Fruit fly (Drosophila melanogaster) whole organism, larva: ENCODE results near the gene Liprin-alpha.

Experiments
- noc ChIP-seq: fragments of 200-800 bp; sonication (Bioruptor generic); optimal IDR thresholded peaks from 3 replicates; lab custom pipeline; 2019; ENCODE audit warnings: missing biosample characterization, mild to moderate bottlenecking, missing genetic modification characterization, moderate library complexity

The Liprin-alpha gene

DNA sequence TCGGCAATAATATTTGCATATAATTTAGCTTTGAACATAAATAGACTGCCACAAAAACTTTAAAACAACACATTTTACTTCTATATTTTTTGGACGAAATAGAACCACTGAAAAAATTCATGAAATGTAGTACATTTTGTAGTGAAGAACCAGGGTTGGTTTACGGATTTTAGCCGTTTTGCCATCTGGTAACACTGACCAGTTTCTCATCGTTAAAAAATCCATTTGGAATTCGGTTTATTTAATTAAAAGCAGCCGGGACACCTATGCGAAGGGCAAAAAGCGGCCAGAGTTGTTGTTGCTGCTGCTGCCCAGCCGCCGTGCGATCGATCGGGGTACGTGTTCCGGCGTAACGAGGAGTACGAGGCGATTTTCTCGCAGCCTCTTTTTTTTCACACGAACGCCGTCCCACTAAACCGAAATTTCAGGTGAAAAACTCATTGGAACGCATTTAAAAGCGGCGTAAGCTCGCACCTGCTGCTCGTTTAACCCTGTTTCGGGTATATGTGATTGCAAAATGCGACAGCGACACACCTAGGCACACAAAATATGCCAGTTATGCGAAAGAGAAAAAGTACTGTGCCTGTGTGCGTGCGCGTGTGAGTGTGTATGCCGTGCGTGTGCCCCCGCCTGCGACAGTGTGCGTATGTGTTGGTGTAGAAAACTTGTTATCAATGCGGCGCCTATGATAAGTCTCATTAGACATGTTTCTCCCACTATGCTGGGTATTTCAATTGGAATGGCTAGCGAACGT is at the start of gene Liprin-alpha:
Gene Liprin-alpha (plus strand): TSS at position 154 of the 754 bp plus-strand sequence.
- no peak for TF ChIP-seq noc (tag; lab: Kevin White, UChicago)

DNA sequence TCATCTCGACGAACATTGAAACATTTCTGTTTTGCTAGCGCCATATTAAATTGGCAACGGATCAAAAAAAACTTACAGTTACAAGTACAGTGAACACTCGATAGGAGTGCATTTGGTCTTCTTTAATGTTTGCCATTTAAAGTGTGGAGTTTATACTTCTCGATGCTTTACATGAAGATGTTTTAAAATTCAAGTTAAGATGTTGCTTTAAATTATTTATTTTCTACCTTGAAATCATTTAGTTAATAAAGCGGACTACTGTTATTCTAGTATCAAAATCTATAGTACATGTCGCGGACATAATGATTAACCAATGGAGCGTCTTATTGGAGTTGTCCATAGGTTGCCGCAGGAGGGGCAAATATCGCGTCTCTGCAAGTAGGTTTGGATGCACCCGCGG is 47.2 kb upstream of the Liprin-alpha start, which contains the start of gene cort:
Gene cort (minus strand): TSS at position 101 of the 400 bp plus-strand sequence.
- no peak for TF ChIP-seq noc (tag; lab: Kevin White, UChicago)

DNA sequence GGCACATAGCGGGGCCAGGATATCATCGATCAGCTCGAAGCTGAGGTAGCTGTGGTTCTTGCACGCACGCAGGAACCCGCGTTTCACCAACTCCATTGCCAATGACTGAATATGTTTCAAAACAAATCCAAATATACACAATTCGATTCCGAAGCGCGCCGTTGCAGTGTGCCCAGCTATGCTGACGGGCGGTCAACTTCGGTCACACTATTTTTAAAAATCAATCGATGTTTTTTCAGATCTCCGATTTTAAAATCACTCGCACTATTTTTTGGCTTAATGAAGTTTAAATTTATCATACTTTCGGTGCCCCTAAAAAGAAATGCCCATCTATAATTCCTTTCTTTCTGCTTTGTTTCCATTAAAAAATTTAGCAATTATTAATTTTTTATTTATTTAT is 46.2 kb upstream of the Liprin-alpha start, which contains the start of gene Nse1:
Gene Nse1 (minus strand): TSS at position 173 of the 400 bp plus-strand sequence.
- no peak for TF ChIP-seq noc (tag; lab: Kevin White, UChicago)

DNA sequence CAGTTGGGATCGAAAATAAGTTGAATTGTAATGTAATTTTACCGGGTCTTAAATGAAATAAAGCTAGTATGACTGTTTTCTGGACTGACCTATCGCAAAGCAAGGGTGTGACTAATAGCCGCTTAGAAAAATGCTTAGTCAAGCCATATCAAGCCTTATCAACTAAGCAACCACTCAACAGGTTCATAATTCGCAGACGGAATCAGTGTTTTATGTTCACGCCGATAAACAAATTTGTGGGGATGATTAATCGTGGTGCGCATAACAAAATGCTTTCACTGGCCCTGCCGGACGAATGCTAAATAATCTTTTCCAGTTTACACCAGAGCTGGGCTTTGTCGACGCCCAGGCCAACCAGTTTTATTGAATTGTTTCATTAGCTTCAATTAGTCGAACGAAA is 40.8 kb upstream of the Liprin-alpha start:
- TF ChIP-seq noc (tag; lab: Kevin White, UChicago) = peak; percentile 47

DNA sequence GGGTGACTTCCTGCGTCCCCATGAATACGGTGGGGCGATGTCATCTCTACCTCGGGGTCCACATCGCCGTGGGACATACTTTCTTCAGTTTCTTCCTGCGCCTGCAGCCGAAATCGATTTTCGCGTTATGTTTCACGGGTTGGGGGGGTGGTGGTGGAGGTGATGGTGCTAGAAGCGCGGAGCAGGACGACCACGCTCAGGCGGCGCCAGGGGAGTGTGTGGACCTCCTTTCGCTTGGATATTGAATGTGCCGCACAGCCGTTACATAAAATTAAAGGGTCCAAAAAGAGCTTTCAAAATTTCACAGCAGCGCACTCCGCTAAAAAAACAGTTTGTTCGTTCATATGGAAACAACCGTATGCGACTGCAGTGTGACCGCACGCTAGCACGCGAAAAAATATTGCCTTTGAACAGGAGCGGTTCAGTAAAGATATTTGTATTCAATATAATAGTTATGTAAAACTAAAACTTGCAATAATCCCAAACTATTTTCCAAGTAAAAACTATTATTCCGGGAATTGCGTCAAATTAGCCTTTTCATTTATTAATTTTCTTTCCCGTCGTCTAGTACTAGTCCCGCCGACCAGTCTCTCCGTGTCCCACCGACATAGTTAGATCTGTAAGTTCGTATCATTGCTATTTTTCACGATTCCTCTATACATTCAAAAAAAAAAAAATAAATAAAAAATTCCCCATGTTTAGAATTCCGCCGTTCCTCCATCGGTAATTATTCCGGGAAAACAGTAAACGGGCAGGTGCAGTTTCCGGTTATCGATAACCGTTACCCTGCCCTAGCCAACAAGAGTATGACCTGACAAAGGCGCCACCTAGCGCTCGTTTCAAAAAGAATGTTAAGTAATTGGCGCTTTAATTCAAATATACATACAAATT is 39.5 kb upstream of the Liprin-alpha start, which contains the start of gene Nhe3:
Gene Nhe3 (minus strand): TSS at position 373 of the 891 bp plus-strand sequence.
- TF ChIP-seq noc (tag; lab: Kevin White, UChicago) = peak; percentile 61

DNA sequence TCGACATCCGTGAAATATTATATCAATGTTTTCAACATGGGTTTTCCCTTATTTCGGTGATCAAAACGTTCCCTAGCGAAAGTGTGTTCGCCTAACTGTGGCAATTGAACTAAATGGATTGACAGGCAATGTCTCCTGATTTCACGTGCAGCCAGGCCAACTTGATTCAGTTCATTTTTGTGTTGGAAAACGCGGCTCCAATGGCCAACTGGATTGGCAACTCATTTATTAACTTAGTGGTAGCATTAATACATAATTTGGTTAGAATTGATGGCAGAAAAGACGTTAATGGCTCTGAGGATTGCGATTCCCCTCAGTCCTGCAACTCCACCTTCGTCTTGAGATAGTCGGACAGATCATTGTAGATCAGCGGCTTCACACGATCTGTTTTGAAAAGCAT is 37.1 kb upstream of the Liprin-alpha start, which contains the start of gene CG11327:
Gene CG11327 (minus strand): TSS at position 101 of the 400 bp plus-strand sequence.
- no peak for TF ChIP-seq noc (tag; lab: Kevin White, UChicago)

DNA sequence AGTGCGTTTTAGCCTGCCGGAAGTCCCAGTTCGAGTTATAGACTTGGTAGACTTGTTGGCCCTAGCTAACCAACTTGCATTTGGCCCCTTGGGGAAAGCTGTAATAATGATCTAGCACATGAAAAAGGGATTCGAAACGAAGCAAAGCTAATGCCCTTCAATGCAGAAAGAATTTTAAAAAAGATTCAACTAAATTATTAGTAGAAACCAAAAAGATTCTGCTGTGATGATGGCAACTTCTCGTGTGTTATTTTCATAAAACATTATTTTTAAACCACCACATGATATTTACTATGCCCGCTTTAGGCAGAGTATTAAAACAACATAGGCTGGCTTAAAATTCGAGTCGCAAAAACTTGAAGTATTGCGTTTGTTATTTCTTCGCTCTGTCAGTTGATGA is 31.7 kb upstream of the Liprin-alpha start:
- TF ChIP-seq noc (tag; lab: Kevin White, UChicago) = no peak

DNA sequence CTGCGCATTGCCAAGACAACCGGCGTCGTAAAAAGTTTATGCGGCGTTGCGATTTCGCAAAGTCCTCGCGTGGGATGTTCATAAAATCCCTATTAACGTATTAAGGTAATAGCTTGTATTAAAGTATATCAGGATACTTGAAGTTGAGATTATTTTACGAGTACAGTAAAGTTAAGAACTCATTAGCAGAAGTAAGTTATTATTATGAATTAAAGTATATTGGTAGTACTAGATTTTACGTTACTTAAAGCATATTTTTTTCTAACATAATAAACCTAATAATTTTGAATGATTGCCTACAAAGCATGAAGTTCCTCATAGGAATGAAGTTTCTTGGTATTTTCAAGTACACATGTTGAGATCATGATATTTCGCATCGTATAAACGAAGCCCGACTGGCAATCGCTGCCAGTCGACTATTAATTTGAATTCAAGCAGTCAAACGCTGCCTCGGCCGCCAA is 29.9 kb upstream of the Liprin-alpha start:
- TF ChIP-seq noc (tag; lab: Kevin White, UChicago) = peak; percentile 48

DNA sequence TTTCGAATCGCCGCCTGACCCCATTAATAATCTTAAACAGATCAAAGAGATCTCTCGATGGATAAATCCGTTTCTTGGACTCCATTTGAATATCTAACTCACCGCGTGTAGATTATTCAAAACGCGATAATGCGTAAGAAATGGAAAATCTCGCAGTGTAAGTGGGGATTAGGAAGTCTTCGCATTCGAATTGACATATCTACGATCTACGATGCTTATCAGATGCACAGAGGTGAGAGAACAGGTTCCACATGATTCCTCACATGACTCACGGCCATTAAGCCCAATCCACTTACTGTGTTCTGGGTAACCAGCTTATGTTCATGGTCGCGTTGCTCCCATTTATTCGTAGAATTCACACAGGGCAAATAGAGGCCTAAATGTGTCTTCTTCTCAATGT is 27.5 kb upstream of the Liprin-alpha start:
- no peak for TF ChIP-seq noc (tag; lab: Kevin White, UChicago)

DNA sequence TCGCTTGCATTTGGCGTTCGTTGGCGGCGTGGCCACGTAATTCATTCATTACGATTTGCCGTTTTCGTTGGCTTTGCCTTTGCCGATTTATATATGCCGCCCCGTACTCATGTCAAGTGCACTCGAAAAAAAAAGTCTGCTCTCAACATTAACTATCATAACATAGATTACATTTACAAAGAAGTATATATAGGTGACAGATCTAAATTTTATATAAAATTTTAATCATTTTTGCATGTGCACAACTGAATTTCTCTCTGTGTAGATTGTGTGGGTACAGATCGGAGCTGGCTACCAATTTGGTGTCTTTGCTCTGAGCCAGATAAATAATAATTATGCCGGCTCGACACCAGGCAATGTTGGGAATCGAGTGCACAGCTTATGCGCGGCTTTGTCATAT is 25.3 kb upstream of the Liprin-alpha start:
- TF ChIP-seq noc (tag; lab: Kevin White, UChicago) = no peak

DNA sequence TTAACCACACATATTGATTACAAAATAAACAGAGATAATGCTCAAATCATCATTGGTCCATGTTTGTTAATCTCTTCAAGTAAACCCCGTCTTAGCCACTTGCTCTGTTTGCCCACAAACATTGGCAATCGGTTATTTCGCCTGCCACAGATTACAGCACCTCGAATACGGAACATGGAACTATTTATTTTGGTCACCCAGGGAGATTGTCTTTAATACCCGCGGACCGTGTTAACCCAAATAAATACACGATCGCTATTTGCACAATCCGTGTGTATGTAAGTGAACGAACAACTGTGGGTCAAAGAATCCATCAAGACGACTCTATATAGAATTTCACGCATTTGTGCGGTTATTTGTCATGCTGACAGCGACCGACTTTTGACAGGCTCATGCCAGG is 23.0 kb upstream of the Liprin-alpha start:
- no peak for TF ChIP-seq noc (tag; lab: Kevin White, UChicago)

DNA sequence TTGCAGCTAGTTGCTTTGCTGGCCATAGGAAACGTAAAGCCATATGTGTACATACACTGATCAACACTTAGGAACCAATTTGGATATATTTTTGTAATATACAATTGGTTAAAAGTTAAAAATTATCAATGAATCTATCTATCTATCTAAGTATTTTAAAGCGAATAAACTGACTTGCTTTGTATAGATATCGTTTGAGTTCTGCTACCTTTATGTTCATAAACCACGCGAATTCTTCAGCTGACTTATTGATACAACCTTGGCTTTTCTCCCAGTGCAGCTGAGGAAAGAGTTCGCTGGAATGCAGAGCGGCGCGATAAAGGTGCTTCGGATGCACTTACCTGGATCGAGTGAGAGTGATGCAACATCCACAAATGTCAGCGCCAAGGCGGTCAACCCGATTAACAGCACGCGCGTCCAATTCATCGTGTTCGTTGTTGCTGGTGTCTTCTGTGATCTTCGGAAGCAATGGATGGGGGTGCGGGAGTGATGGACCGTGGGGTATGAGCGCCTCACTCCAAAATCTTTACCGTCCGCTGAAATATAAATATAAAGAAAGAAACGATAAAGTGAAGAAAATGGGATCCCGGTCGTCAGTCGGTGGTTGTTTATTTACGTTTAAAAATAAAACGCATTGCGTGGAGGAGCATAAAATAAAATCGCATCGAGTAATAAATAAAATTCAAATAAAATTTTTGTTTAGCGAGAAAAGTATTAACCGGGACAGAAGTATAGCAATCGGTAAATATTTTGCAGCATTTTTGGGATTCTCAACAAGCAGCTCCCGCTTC is 22.1 kb upstream of the Liprin-alpha start:
- TF ChIP-seq noc (tag; lab: Kevin White, UChicago) = no peak

DNA sequence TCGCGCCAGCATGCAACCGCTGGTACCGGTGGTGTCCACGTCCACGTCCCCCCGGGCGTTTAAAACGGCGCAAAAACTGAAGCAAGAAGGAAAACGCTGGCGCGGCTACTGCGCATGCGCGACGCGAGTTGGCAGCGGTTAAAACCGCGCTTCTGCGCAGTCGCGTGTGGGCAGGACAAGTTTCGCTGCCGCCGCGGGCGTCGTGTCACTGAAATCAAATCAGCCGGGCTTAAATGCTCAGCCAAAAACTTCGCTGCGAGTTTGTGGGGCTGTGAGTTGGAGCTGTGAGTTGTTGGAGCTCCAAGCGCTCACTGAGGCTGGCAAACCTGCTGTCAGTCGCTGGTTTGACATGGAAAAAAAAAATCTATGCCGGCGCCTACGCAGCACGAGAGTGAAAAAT is 18.6 kb upstream of the Liprin-alpha start:
- no peak for TF ChIP-seq noc (tag; lab: Kevin White, UChicago)

DNA sequence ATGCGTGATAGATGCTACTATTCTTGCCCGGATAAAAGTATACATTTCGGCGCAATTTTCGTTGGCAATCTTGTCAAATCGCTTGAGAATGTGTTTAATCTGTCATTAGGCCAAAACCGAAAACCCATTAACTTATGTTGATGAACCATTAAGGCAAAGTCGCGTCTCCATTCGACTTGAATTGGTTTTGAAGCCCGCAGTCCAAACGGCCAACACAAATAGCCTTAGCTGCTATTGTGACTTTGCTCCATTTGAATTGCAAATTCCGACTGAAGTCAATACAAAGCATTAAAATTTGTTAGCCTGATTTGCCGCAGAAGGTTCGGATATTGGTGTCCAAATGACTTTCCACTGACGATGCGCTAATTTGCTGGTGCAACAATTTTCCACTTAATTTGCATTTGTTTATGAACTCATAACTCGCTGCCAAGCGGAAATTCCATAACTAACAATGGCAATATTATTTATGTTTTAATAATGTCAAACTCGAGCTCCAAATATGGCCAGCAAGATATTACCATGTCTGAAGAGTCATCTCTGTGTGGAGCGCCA is 17.3 kb upstream of the Liprin-alpha start:
- no peak for TF ChIP-seq noc (tag; lab: Kevin White, UChicago)
